Worm (Caenorhabditis elegans) whole organism, young adult: ENCODE measurements around the gene T25B9.11.

Experiments used
- dpl-1 ChIP-seq: fragments of 150-350 bp; optimal IDR thresholded peaks from 2 replicates; lab custom pipeline; 2014; ENCODE audit warnings: missing biosample characterization, missing genetic modification reagents, missing genetic modification characterization
- madf-6 ChIP-seq: fragments of 200-800 bp; sonication (Bioruptor generic); IDR thresholded peaks from 2 replicates; pipeline ENCODE4 v1.3.6; 2022; ENCODE audit warnings: missing genetic modification reagents, missing genetic modification characterization, missing compliant biosample characterization

ce11 chrIV:10765053-10765452 is 747 bp downstream of the T25B9.11 start, which contains the start of gene T25B9.12:
- no peak for TF ChIP-seq madf-6
- no peak for TF ChIP-seq dpl-1 (GFP tag; lab: Kevin White, UChicago)
